Fruit fly (Drosophila melanogaster): ENCODE results near the gene OdsH.

DNA sequence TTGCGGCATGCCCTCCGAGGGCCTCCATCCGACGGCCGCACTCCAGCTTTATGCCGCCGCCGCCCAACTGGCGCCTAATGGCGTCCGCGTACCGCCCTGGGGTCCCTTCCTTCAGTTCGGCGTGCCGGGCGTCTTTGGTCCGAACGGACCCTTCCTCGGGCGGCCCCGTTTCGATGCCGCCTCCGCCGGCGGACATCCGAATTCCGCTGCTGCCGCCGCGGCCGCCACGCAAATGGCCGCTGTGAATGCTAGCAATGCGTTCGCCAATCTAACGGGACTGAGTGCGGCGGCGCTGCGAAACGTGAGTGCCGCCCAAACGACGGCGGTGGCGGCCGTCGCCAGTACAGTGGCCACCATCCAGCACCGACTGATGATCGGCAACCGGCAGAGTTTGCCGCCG, 21.6 kb upstream of the OdsH start:
- TF ChIP-seq pan (optimal IDR thresholded peaks at IDR 0.05) (no peak), Dll (optimal IDR thresholded peaks at IDR 0.05) (no peak), CG8478 (optimal IDR thresholded peaks at IDR 0.05) (no peak), usp (GFP tag; optimal IDR thresholded peaks at IDR 0.05) (no peak), psq (optimal IDR thresholded peaks at IDR 0.05) (no peak), EcR (GFP tag; optimal IDR thresholded peaks at IDR 0.05) (no peak)
